Worm (Caenorhabditis elegans): ENCODE data around the gene tag-241.

DNA sequence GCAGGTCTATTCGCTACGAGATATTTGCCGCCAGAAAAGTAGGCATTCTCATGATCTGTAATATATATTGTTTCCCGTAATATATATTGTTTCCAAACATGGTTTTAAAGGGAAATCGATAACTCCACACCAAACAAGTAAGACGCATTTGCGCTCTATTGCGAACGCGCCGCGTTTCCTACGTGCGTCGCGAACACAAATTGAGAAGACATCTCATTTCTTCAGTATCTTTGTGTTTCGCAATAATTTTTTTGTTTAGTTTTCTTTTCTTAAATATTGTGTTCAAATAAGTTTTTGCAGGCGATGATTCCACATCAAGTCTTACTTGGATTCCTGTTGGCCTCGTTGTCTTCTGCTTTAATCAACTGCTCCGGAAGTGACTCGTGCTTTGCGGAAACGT is 41.3 kb downstream of the tag-241 start, which contains the start of gene F54F7.6:
- TF ChIP-seq dao-5 (tag; optimal IDR thresholded peaks at IDR 0.05) (no peak), him-1 (tag; optimal IDR thresholded peaks at IDR 0.05) (no peak), W03F9.2 (tag; optimal IDR thresholded peaks at IDR 0.05) (no peak)
